Fruit fly (Drosophila melanogaster) whole organism: ENCODE measurements around the gene 7B2.

Experiments used
- CG8478 ChIP-seq: fragments of >200 bp; optimal IDR thresholded peaks from 2 replicates; lab custom pipeline; 2018; ENCODE audit warnings: inconsistent platforms
- EcR ChIP-seq, 2 experiments: fragments of >200 bp; optimal IDR thresholded peaks; 2 replicates each; lab custom pipeline; 2017; ENCODE audit warnings: missing biosample characterization in 2 of 2, missing genetic modification characterization in 2 of 2, missing genetic modification reagents in 2 of 2
- usp ChIP-seq: fragments of >200 bp; optimal IDR thresholded peaks from 2 replicates; lab custom pipeline; 2017; ENCODE audit warnings: missing biosample characterization, missing genetic modification characterization, mixed read lengths

DNA sequence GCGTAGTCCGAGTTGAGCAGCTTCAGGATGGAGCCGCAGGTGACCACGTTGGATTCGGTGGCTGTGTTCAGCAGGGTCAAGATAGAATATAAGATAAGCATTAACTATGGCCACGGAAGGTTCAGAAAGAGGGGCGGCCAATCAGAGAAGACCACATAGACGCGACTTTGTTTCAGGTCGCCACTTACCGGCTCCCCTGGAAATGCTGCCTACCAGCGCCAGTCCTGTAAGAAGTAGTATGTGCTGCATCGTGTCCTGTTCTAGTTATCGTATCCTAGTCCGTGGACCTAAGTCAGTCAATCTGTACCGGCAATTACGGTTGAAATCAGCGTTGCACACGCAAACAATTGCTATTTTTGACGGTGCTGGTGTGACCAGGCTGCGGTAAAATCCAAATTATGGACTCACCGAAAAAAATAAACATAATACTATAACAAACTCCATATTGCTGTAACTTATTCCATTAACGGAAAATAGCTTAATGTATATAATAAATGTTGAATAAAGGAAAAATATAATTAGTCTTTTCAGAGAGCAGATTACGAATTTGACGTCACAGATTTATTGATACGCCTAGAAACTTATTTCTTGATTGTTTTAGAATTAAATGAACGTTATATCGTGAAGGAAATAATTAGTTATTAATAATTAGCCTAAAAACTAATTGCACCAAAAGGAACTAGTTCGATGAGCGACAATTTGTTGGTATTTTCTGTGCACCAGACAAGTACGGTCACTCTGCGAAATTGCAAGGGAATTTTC is 22.0 kb upstream of the 7B2 start, which contains the start of the genes CG11999 and CG1161:
- no peak for TF ChIP-seq EcR (GFP tag; optimal IDR thresholded peaks at IDR 0.05; lab: Kevin White, UChicago)
- TF ChIP-seq CG8478 (lab: Kevin White, UChicago) = no peak
- TF ChIP-seq usp = no peak
